Fruit fly (Drosophila melanogaster) whole organism, embryonic: ENCODE results near the gene CG31778.

Experiments used
- Abd-B ChIP-seq: fragments of 200-800 bp; sonication (Bioruptor generic); optimal IDR thresholded peaks from 2 replicates; lab custom pipeline; 2018; ENCODE audit warnings: missing biosample characterization, mild to moderate bottlenecking, missing genetic modification characterization, moderate library complexity
- Atf-2 ChIP-seq: fragments of 200-800 bp; sonication (Bioruptor generic); optimal IDR thresholded peaks from 2 replicates; lab custom pipeline; 2016; ENCODE audit warnings: missing biosample characterization, missing genetic modification characterization
- B-H1 ChIP-seq: fragments of 200-800 bp; sonication (Bioruptor generic); IDR thresholded peaks from 3 replicates; pipeline ENCODE4 v1.3.6; 2022; ENCODE audit warnings: missing biosample characterization, missing genetic modification characterization
- Bdp1 ChIP-seq: fragments of 200-800 bp; sonication (Bioruptor generic); optimal IDR thresholded peaks from 3 replicates; lab custom pipeline; 2016; ENCODE audit warnings: missing biosample characterization, missing genetic modification characterization
- BtbVII ChIP-seq: fragments of 200-800 bp; sonication (Bioruptor generic); optimal IDR thresholded peaks from 3 replicates; lab custom pipeline; 2017; ENCODE audit warnings: missing biosample characterization, mild to moderate bottlenecking, missing genetic modification characterization
- CG11085 ChIP-seq: fragments of 200-800 bp; sonication (Bioruptor generic); IDR thresholded peaks from 2 replicates; pipeline ENCODE4 v1.3.6; 2022; ENCODE audit warnings: missing biosample characterization, missing genetic modification characterization
- CG11696 ChIP-seq: fragments of 200-800 bp; sonication (Bioruptor generic); IDR thresholded peaks from 2 replicates; pipeline ENCODE4 v1.3.6; 2022; ENCODE audit warnings: missing biosample characterization, missing genetic modification characterization
- CG1233 ChIP-seq: fragments of 200-800 bp; sonication (Bioruptor generic); optimal IDR thresholded peaks from 4 replicates; lab custom pipeline; 2018; ENCODE audit warnings: missing biosample characterization, mild to moderate bottlenecking, missing genetic modification characterization
- CG12391 ChIP-seq: fragments of 200-800 bp; sonication (Bioruptor generic); optimal IDR thresholded peaks from 3 replicates; lab custom pipeline; 2018; ENCODE audit warnings: missing biosample characterization, mild to moderate bottlenecking, missing genetic modification characterization, moderate library complexity
- CG12659 ChIP-seq: fragments of 200-800 bp; sonication (Bioruptor generic); optimal IDR thresholded peaks from 3 replicates; lab custom pipeline; 2017; ENCODE audit warnings: mild to moderate bottlenecking, missing biosample characterization, missing genetic modification reagents, missing genetic modification characterization
- CG14050 ChIP-seq: fragments of 200-800 bp; sonication (Bioruptor generic); IDR thresholded peaks from 3 replicates; pipeline ENCODE4 v1.3.6; 2022; ENCODE audit warnings: missing biosample characterization, missing genetic modification characterization
- CG14860 ChIP-seq: fragments of 200-800 bp; sonication (Bioruptor generic); IDR thresholded peaks from 3 replicates; pipeline ENCODE4 v1.3.6; 2022; ENCODE audit warnings: missing biosample characterization, missing genetic modification characterization; ENCODE audit not compliant: partially characterized antibody
- CG1647 ChIP-seq: fragments of 200-800 bp; sonication (Bioruptor generic); optimal IDR thresholded peaks from 3 replicates; lab custom pipeline; 2016; ENCODE audit warnings: missing biosample characterization, missing genetic modification characterization
- CG17186 ChIP-seq: fragments of 200-800 bp; sonication (Bioruptor generic); optimal IDR thresholded peaks from 3 replicates; lab custom pipeline; 2017; ENCODE audit warnings: missing biosample characterization, missing genetic modification reagents, missing genetic modification characterization
- CG2116 ChIP-seq: fragments of 200-800 bp; sonication (Bioruptor generic); optimal IDR thresholded peaks from 3 replicates; lab custom pipeline; 2018; ENCODE audit warnings: missing biosample characterization, mild to moderate bottlenecking, missing genetic modification characterization
- CG2202 ChIP-seq: fragments of 200-800 bp; sonication (Bioruptor generic); optimal IDR thresholded peaks from 2 replicates; lab custom pipeline; 2018; ENCODE audit warnings: missing biosample characterization, mild to moderate bottlenecking, missing genetic modification characterization
- CG3726 ChIP-seq: fragments of 200-800 bp; sonication (Bioruptor generic); IDR thresholded peaks from 3 replicates; pipeline ENCODE4, ENCODE4 v1.3.6; 2022; ENCODE audit warnings: missing biosample characterization, missing genetic modification characterization
- CG3995 ChIP-seq: fragments of 200-800 bp; sonication (Bioruptor generic); optimal IDR thresholded peaks from 3 replicates; lab custom pipeline; 2016; ENCODE audit warnings: missing biosample characterization, missing genetic modification characterization
- CG4617 ChIP-seq: fragments of 200-800 bp; sonication (Bioruptor generic); optimal IDR thresholded peaks from 3 replicates; lab custom pipeline; 2016; ENCODE audit warnings: missing biosample characterization, missing genetic modification characterization, borderline replicate concordance
- CG4730 ChIP-seq: fragments of 200-800 bp; sonication (Bioruptor generic); IDR thresholded peaks from 2 replicates; pipeline ENCODE4 v1.3.6; 2022; ENCODE audit warnings: missing biosample characterization, missing genetic modification characterization
- CG5953 ChIP-seq: fragments of 200-800 bp; sonication (Bioruptor generic); IDR thresholded peaks from 2 replicates; pipeline ENCODE4 v1.3.6; 2022; ENCODE audit warnings: missing biosample characterization, missing genetic modification characterization
- CG6254 ChIP-seq: fragments of 200-800 bp; sonication (Bioruptor generic); optimal IDR thresholded peaks from 3 replicates; lab custom pipeline; 2017; ENCODE audit warnings: mild to moderate bottlenecking, missing biosample characterization, missing genetic modification reagents, missing genetic modification characterization
- CG7963 ChIP-seq: fragments of 200-800 bp; sonication (Bioruptor generic); IDR thresholded peaks from 3 replicates; pipeline ENCODE4 v1.3.6; 2022; ENCODE audit warnings: missing biosample characterization, missing genetic modification characterization; ENCODE audit not compliant: partially characterized antibody
- CTCF ChIP-seq: fragments of 200-800 bp; sonication (Bioruptor generic); optimal IDR thresholded peaks from 2 replicates; lab custom pipeline; 2017; ENCODE audit warnings: missing biosample characterization, mild to moderate bottlenecking, missing genetic modification characterization, moderate library complexity
- CkIIα-i1 ChIP-seq: fragments of 200-800 bp; sonication (Bioruptor generic); IDR thresholded peaks from 2 replicates; pipeline ENCODE4 v1.3.6; 2022; ENCODE audit warnings: missing biosample characterization, missing genetic modification characterization
- Dll ChIP-seq: fragments of 200-800 bp; sonication (Bioruptor generic); IDR thresholded peaks from 4 replicates; pipeline ENCODE4 v1.3.6; 2022; ENCODE audit warnings: missing biosample characterization, missing genetic modification characterization; ENCODE audit not compliant: partially characterized antibody
- Elba2 ChIP-seq: fragments of 200-800 bp; sonication (Bioruptor generic); optimal IDR thresholded peaks from 3 replicates; lab custom pipeline; 2016; ENCODE audit warnings: missing biosample characterization, missing genetic modification characterization
- Ets97D ChIP-seq: fragments of 200-800 bp; sonication (Bioruptor generic); optimal IDR thresholded peaks from 3 replicates; lab custom pipeline; 2016; ENCODE audit warnings: missing biosample characterization, missing genetic modification characterization
- HmgZ ChIP-seq: fragments of 200-800 bp; sonication (Bioruptor generic); optimal IDR thresholded peaks from 2 replicates; lab custom pipeline; 2018; ENCODE audit warnings: missing biosample characterization, mild to moderate bottlenecking, missing genetic modification characterization
- Max ChIP-seq: fragments of 200-800 bp; sonication (Bioruptor generic); optimal IDR thresholded peaks from 2 replicates; lab custom pipeline; 2016; ENCODE audit warnings: missing biosample characterization, mild to moderate bottlenecking, missing genetic modification characterization
- Meics ChIP-seq: fragments of 200-800 bp; sonication (Bioruptor generic); optimal IDR thresholded peaks from 2 replicates; lab custom pipeline; 2017; ENCODE audit warnings: missing biosample characterization, mild to moderate bottlenecking, missing genetic modification characterization
- Myb ChIP-seq: fragments of 200-800 bp; sonication (Bioruptor generic); optimal IDR thresholded peaks from 2 replicates; lab custom pipeline; 2016; ENCODE audit warnings: missing biosample characterization, missing genetic modification characterization
- NK7.1 ChIP-seq: fragments of 200-800 bp; sonication (Bioruptor generic); optimal IDR thresholded peaks from 3 replicates; lab custom pipeline; 2016; ENCODE audit warnings: missing biosample characterization, missing genetic modification characterization
- Nf-YA ChIP-seq: fragments of 200-800 bp; sonication (Bioruptor generic); IDR thresholded peaks from 2 replicates; pipeline ENCODE4 v1.3.6; 2022; ENCODE audit warnings: missing biosample characterization, missing genetic modification characterization
- Ptx1 ChIP-seq: fragments of 200-800 bp; sonication (Bioruptor generic); IDR thresholded peaks from 2 replicates; pipeline ENCODE4 v1.3.6; 2022; ENCODE audit warnings: missing biosample characterization, missing genetic modification characterization
- Sry-β ChIP-seq: fragments of 200-800 bp; sonication (Bioruptor generic); optimal IDR thresholded peaks from 2 replicates; lab custom pipeline; 2018; ENCODE audit warnings: missing biosample characterization, mild to moderate bottlenecking, missing genetic modification characterization, moderate library complexity
- amos ChIP-seq: fragments of 200-800 bp; sonication (Bioruptor generic); IDR thresholded peaks from 2 replicates; pipeline ENCODE4 v1.3.6; 2022; ENCODE audit warnings: missing biosample characterization, missing genetic modification characterization; ENCODE audit not compliant: partially characterized antibody
- aop ChIP-seq: fragments of 200-800 bp; sonication (Bioruptor generic); IDR thresholded peaks from 2 replicates; pipeline ENCODE4 v1.3.6; 2022; ENCODE audit warnings: missing biosample characterization, missing genetic modification characterization
- bab2 ChIP-seq: fragments of 200-800 bp; sonication (Bioruptor generic); optimal IDR thresholded peaks from 2 replicates; lab custom pipeline; 2016; ENCODE audit warnings: missing biosample characterization, missing genetic modification characterization
- disco-r ChIP-seq: fragments of 200-800 bp; sonication (Bioruptor generic); optimal IDR thresholded peaks from 2 replicates; lab custom pipeline; 2016; ENCODE audit warnings: missing biosample characterization, missing genetic modification characterization
- dysf ChIP-seq: fragments of 200-800 bp; sonication (Bioruptor generic); IDR thresholded peaks from 3 replicates; pipeline ENCODE4 v1.3.6; 2022; ENCODE audit warnings: missing biosample characterization, missing genetic modification characterization
- gcm ChIP-seq: fragments of 200-800 bp; sonication (Bioruptor generic); optimal IDR thresholded peaks from 2 replicates; lab custom pipeline; 2019; ENCODE audit warnings: missing biosample characterization, mild to moderate bottlenecking, missing genetic modification characterization, moderate library complexity
- gcm2 ChIP-seq: fragments of 200-800 bp; sonication (Bioruptor generic); optimal IDR thresholded peaks from 2 replicates; lab custom pipeline; 2016; ENCODE audit warnings: missing biosample characterization, missing genetic modification characterization
- jigr1 ChIP-seq: fragments of 200-800 bp; sonication (Bioruptor generic); IDR thresholded peaks from 3 replicates; pipeline ENCODE4 v1.3.6; 2022; ENCODE audit warnings: missing biosample characterization, missing genetic modification characterization
- luna ChIP-seq: fragments of 200-800 bp; sonication (Bioruptor generic); optimal IDR thresholded peaks from 2 replicates; lab custom pipeline; 2016; ENCODE audit warnings: missing biosample characterization, missing genetic modification characterization
- nau ChIP-seq: fragments of 200-800 bp; sonication (Bioruptor generic); optimal IDR thresholded peaks from 3 replicates; lab custom pipeline; 2017; ENCODE audit warnings: missing biosample characterization, mild to moderate bottlenecking, missing genetic modification characterization, missing genetic modification reagents
- pita ChIP-seq: fragments of 200-800 bp; sonication (Bioruptor generic); optimal IDR thresholded peaks from 2 replicates; lab custom pipeline; 2017; ENCODE audit warnings: missing biosample characterization, mild to moderate bottlenecking, missing genetic modification characterization
- pros ChIP-seq: fragments of 200-800 bp; sonication (Bioruptor generic); optimal IDR thresholded peaks from 3 replicates; lab custom pipeline; 2019; ENCODE audit warnings: missing biosample characterization, mild to moderate bottlenecking, missing genetic modification characterization, moderate library complexity
- pzg ChIP-seq: fragments of 200-800 bp; sonication (Bioruptor generic); optimal IDR thresholded peaks from 3 replicates; lab custom pipeline; 2018; ENCODE audit warnings: missing biosample characterization, mild to moderate bottlenecking, missing genetic modification characterization, moderate library complexity
- sob ChIP-seq: fragments of 200-800 bp; sonication (Bioruptor generic); IDR thresholded peaks from 2 replicates; pipeline ENCODE4 v1.3.6; 2022; ENCODE audit warnings: missing biosample characterization, missing genetic modification characterization
- toy ChIP-seq: fragments of 200-800 bp; sonication (Bioruptor generic); IDR thresholded peaks from 2 replicates; pipeline ENCODE4 v1.3.6; 2022; ENCODE audit warnings: missing biosample characterization, missing genetic modification characterization
- vvl ChIP-seq: fragments of 200-800 bp; sonication (Bioruptor generic); IDR thresholded peaks from 2 replicates; pipeline ENCODE4 v1.3.6; 2022; ENCODE audit warnings: missing biosample characterization, missing genetic modification characterization

Gene CG31778

dm6 chr2L:3711665-3712064 is 6.4 kb upstream of the CG31778 start, which contains the start of gene cutlet (continued):
- TF ChIP-seq B-H1 (GFP tag; lab: Robert Waterston, UW) = no peak
- no peak for TF ChIP-seq nau (GFP tag; lab: Kevin White, UChicago)
- TF ChIP-seq CG14050 (GFP tag; lab: Robert Waterston, UW) = no peak
- TF ChIP-seq BtbVII = no peak
- peak; percentile 6 for TF ChIP-seq HmgZ
- TF ChIP-seq disco-r = no peak
- peak; percentile 23; the same call in 1 of the 4 replicates for TF ChIP-seq Dll (GFP tag; lab: Robert Waterston, UW)
- TF ChIP-seq pita (GFP tag; lab: Kevin White, UChicago) = no peak
- no peak for TF ChIP-seq CG4730 (GFP tag; lab: Robert Waterston, UW)
- peak; percentile 6 for TF ChIP-seq CG4617
- TF ChIP-seq CG6254 (GFP tag; lab: Kevin White, UChicago) = no peak
- TF ChIP-seq CTCF = peak; percentile 6
- no peak for TF ChIP-seq CG11085
- no peak for TF ChIP-seq gcm (GFP tag; lab: Kevin White, UChicago)
- no peak for TF ChIP-seq gcm2 (GFP tag; lab: Kevin White, UChicago)
- no peak for TF ChIP-seq Ptx1 (GFP tag; lab: Robert Waterston, UW)
- peak; percentile 22 for TF ChIP-seq Abd-B
- no peak for TF ChIP-seq CG5953 (GFP tag; lab: Robert Waterston, UW)
- TF ChIP-seq dysf (GFP tag; lab: Robert Waterston, UW) = no peak
- TF ChIP-seq CG3726 (GFP tag; lab: Robert Waterston, UW) = no peak
- TF ChIP-seq Bdp1 = no peak
- no peak for TF ChIP-seq sob (GFP tag; lab: Robert Waterston, UW)
- TF ChIP-seq CG12659 (GFP tag; lab: Kevin White, UChicago) = peak; percentile 34
- TF ChIP-seq Myb (GFP tag; lab: Kevin White, UChicago) = no peak
- no peak for TF ChIP-seq Sry-β
- no peak for TF ChIP-seq CG12391 (tag; lab: Kevin White, UChicago)
- TF ChIP-seq CG1233 (GFP tag; lab: Kevin White, UChicago) = no peak
- TF ChIP-seq CG7963 (GFP tag; lab: Robert Waterston, UW) = no peak
- TF ChIP-seq CG3995 (GFP tag; lab: Kevin White, UChicago) = no peak
- peak; percentile 3 for TF ChIP-seq CG2116
- no peak for TF ChIP-seq NK7.1 (GFP tag; lab: Kevin White, UChicago)
- no peak for TF ChIP-seq Atf-2
- TF ChIP-seq pros (GFP tag; lab: Kevin White, UChicago) = no peak
- TF ChIP-seq Ets97D = peak; percentile 7
- peak; percentile 63 for TF ChIP-seq pzg (GFP tag; lab: Kevin White, UChicago)
- no peak; the same call in 2 of the 3 replicates for TF ChIP-seq jigr1 (GFP tag; lab: Robert Waterston, UW)
- TF ChIP-seq Elba2 (GFP tag; lab: Kevin White, UChicago) = no peak
- TF ChIP-seq luna = no peak
- TF ChIP-seq CG1647 (GFP tag; lab: Kevin White, UChicago) = no peak
- TF ChIP-seq Meics = peak; percentile 40
- no peak for TF ChIP-seq toy (GFP tag; lab: Robert Waterston, UW)
- no peak for TF ChIP-seq CG17186 (GFP tag; lab: Kevin White, UChicago)
- no peak for TF ChIP-seq CG14860 (GFP tag; lab: Robert Waterston, UW)
- TF ChIP-seq CG11696 = no peak
- TF ChIP-seq bab2 (GFP tag; lab: Kevin White, UChicago) = no peak
- TF ChIP-seq vvl = 0 out of 2 replicates have a peak, but pooled peaks have one; percentile 23
- no peak for TF ChIP-seq Max (GFP tag; lab: Kevin White, UChicago)
- TF ChIP-seq aop (GFP tag; lab: Robert Waterston, UW) = no peak
- no peak for TF ChIP-seq CkIIα-i1
- no peak for TF ChIP-seq Nf-YA (GFP tag; lab: Robert Waterston, UW)
- no peak for TF ChIP-seq CG2202 (tag; lab: Kevin White, UChicago)
- TF ChIP-seq amos = peak; percentile 22; the same call in 1 of the 2 replicates
